Worm (Caenorhabditis elegans) whole organism, L1 larva: Measurements from ENCODE around the gene nspg-14.

Source experiments
- ama-1 ChIP-seq: fragments of 150-350 bp; optimal IDR thresholded peaks from 2 replicates; lab custom pipeline; 2014
- dsc-1 ChIP-seq: sonication (generic microtip); optimal IDR thresholded peaks from 2 replicates; lab custom pipeline; 2016; ENCODE audit warnings: mild to moderate bottlenecking, missing genetic modification characterization, missing compliant biosample characterization
- mab-9 ChIP-seq: fragments of 200-800 bp; sonication (Bioruptor generic); IDR thresholded peaks from 2 replicates; pipeline ENCODE4 v1.3.6; 2022; ENCODE audit warnings: missing genetic modification reagents, missing genetic modification characterization, missing compliant biosample characterization
- nhr-11 ChIP-seq: fragments of 150-350 bp; optimal IDR thresholded peaks from 2 replicates; lab custom pipeline; 2014; ENCODE audit warnings: missing biosample characterization, missing genetic modification characterization
- unc-62 ChIP-seq: fragments of 150-350 bp; optimal IDR thresholded peaks from 2 replicates; lab custom pipeline; 2014; ENCODE audit warnings: missing biosample characterization, missing genetic modification reagents, missing genetic modification characterization

DNA sequence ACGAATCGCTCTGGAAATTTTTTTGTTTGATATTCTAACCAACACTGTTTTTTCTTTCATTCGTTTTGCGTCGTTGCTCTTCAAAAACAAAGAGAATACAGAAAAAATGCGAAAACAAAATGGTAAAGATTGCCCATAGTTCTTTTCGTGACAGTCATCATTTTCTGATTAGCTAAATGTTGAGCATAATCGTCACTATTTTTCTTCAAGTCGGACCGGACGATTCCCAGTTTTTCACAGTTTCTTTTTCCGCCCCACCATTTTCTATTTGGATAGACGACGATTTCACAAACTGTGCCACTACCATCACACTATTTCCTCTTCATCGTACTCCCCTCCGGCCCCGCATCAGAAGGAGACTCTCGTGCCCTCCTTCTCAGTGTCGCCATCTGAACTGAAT is 10.7 kb downstream of the nspg-14 start:
- TF ChIP-seq ama-1 (no peak), unc-62 (GFP tag; lab: Kevin White, UChicago) (no peak), nhr-11 (no peak), mab-9 (no peak), dsc-1 (tag; lab: Kevin White, UChicago) (peak; percentile 9)
